Worm (Caenorhabditis elegans) whole organism, L1 larva: ENCODE results near the gene C01G10.17.

Experiments
- C04F5.9 ChIP-seq: sonication (generic microtip); optimal IDR thresholded peaks from 2 replicates; lab custom pipeline; 2016; ENCODE audit warnings: missing genetic modification characterization, missing compliant biosample characterization
- C16A3.4 ChIP-seq: fragments of 150-350 bp; optimal IDR thresholded peaks from 2 replicates; lab custom pipeline; 2014; ENCODE audit warnings: missing biosample characterization, missing genetic modification characterization
- C34B4.2 ChIP-seq: sonication (generic microtip); optimal IDR thresholded peaks from 2 replicates; lab custom pipeline; 2017; ENCODE audit warnings: mild to moderate bottlenecking, missing genetic modification characterization, missing compliant biosample characterization
- Y116A8C.19 ChIP-seq: sonication (generic microtip); optimal IDR thresholded peaks from 2 replicates; lab custom pipeline; 2016; ENCODE audit warnings: missing compliant biosample characterization, missing genetic modification characterization, borderline replicate concordance
- aha-1 ChIP-seq: fragments of 150-350 bp; optimal IDR thresholded peaks from 2 replicates; lab custom pipeline; 2014; ENCODE audit warnings: missing biosample characterization, missing genetic modification characterization
- alr-1 ChIP-seq: fragments of 200-800 bp; sonication (Bioruptor generic); optimal IDR thresholded peaks from 2 replicates; lab custom pipeline; 2018; ENCODE audit warnings: borderline replicate concordance, mild to moderate bottlenecking, missing genetic modification characterization, missing compliant biosample characterization
- aly-2 ChIP-seq: fragments of 150-350 bp; optimal IDR thresholded peaks from 2 replicates; lab custom pipeline; 2014; ENCODE audit warnings: missing biosample characterization, missing genetic modification characterization
- ama-1 ChIP-seq: fragments of 150-350 bp; optimal IDR thresholded peaks from 2 replicates; lab custom pipeline; 2014
- ceh-63 ChIP-seq: fragments of 200-800 bp; sonication (Bioruptor generic); optimal IDR thresholded peaks from 2 replicates; lab custom pipeline; 2018; ENCODE audit warnings: mild to moderate bottlenecking, missing genetic modification characterization, missing compliant biosample characterization
- dpl-1 ChIP-seq, 3 experiments: fragments of 150-350 bp in 2 of 3; sonication (generic microtip) in 1 of 3; optimal IDR thresholded peaks; 2 replicates each; lab custom pipeline; 2014 to 2017; ENCODE audit warnings: missing biosample characterization in 3 of 3, missing genetic modification characterization in 3 of 3, missing genetic modification reagents in 3 of 3
- efl-1 ChIP-seq, 4 experiments: fragments of 150-350 bp; optimal IDR thresholded peaks in 3 of 4; peaks in 1 of 4; 1 replicate in 1 of 4; 2 replicates in 3 of 4; lab custom pipeline; 2014; ENCODE audit warnings: missing biosample characterization in 2 of 4, missing genetic modification characterization in 2 of 4, missing genetic modification reagents in 2 of 4
- egl-13 ChIP-seq: sonication (generic microtip); optimal IDR thresholded peaks from 2 replicates; lab custom pipeline; 2016; ENCODE audit warnings: missing genotype, missing genetic modification reagents, missing genetic modification characterization, missing compliant biosample characterization
- fkh-4 ChIP-seq: sonication (generic microtip); optimal IDR thresholded peaks from 2 replicates; lab custom pipeline; 2016; ENCODE audit warnings: missing compliant biosample characterization, missing genetic modification characterization, borderline replicate concordance
- fkh-8 ChIP-seq: sonication (generic microtip); optimal IDR thresholded peaks from 2 replicates; lab custom pipeline; 2016; ENCODE audit warnings: mild to moderate bottlenecking, missing genetic modification characterization, missing compliant biosample characterization
- irx-1 ChIP-seq: sonication (generic microtip); optimal IDR thresholded peaks from 2 replicates; lab custom pipeline; 2016; ENCODE audit warnings: missing genetic modification characterization, missing compliant biosample characterization
- isw-1 ChIP-seq: fragments of 200-800 bp; sonication (Bioruptor generic); IDR thresholded peaks from 2 replicates; pipeline ENCODE4 v1.3.6; 2022; ENCODE audit warnings: missing genetic modification characterization, missing compliant biosample characterization
- lin-13 ChIP-seq: fragments of 150-350 bp; optimal IDR thresholded peaks from 2 replicates; lab custom pipeline; 2014; ENCODE audit warnings: missing biosample characterization, missing genetic modification reagents, missing genetic modification characterization
- lin-14 ChIP-seq: fragments of 200-800 bp; sonication (Bioruptor generic); optimal IDR thresholded peaks from 2 replicates; lab custom pipeline; 2018; ENCODE audit warnings: mild to moderate bottlenecking, missing genetic modification characterization, moderate library complexity, missing compliant biosample characterization
- lin-15B ChIP-seq: fragments of 150-350 bp; sonication (generic microtip); optimal IDR thresholded peaks from 3 replicates; lab custom pipeline; 2014; ENCODE audit warnings: missing biosample characterization, missing genetic modification characterization
- lin-35 ChIP-seq, 2 experiments: fragments of 150-350 bp; optimal IDR thresholded peaks; 2 replicates each; lab custom pipeline; 2014; ENCODE audit warnings: missing biosample characterization in 2 of 2, missing genetic modification characterization in 2 of 2, missing genetic modification reagents in 2 of 2
- lir-3 ChIP-seq: sonication (generic microtip); optimal IDR thresholded peaks from 2 replicates; lab custom pipeline; 2016; ENCODE audit warnings: mild to moderate bottlenecking, missing genetic modification characterization, moderate library complexity, missing compliant biosample characterization; ENCODE audit not compliant: poor library complexity
- lsy-2 ChIP-seq, 2 experiments: fragments of 150-350 bp; optimal IDR thresholded peaks; 2 replicates each; lab custom pipeline; 2014; ENCODE audit warnings: missing biosample characterization in 2 of 2, missing genetic modification characterization in 2 of 2
- nhr-11 ChIP-seq: fragments of 150-350 bp; optimal IDR thresholded peaks from 2 replicates; lab custom pipeline; 2014; ENCODE audit warnings: missing biosample characterization, missing genetic modification characterization
- nhr-12 ChIP-seq: sonication (generic microtip); optimal IDR thresholded peaks from 2 replicates; lab custom pipeline; 2017; ENCODE audit warnings: missing biosample characterization, missing genetic modification characterization
- nhr-19 ChIP-seq: fragments of 200-800 bp; sonication (Bioruptor generic); conservative IDR thresholded peaks from 2 replicates; pipeline ENCODE4 v1.3.6; 2022; ENCODE audit warnings: missing genetic modification characterization, missing compliant biosample characterization
- nhr-20 ChIP-seq: sonication (generic microtip); optimal IDR thresholded peaks from 2 replicates; lab custom pipeline; 2016; ENCODE audit warnings: mild to moderate bottlenecking, missing genetic modification characterization, missing compliant biosample characterization
- nhr-47 ChIP-seq: sonication (generic microtip); optimal IDR thresholded peaks from 2 replicates; lab custom pipeline; 2016; ENCODE audit warnings: mild to moderate bottlenecking, missing genetic modification characterization, moderate library complexity, missing compliant biosample characterization
- nhr-71 ChIP-seq: sonication (generic microtip); optimal IDR thresholded peaks from 2 replicates; lab custom pipeline; 2016; ENCODE audit warnings: mild to moderate bottlenecking, missing genetic modification characterization, moderate library complexity, missing compliant biosample characterization
- nhr-76 ChIP-seq: sonication (generic microtip); optimal IDR thresholded peaks from 2 replicates; lab custom pipeline; 2017; ENCODE audit warnings: missing biosample characterization, missing genetic modification characterization
- nhr-84 ChIP-seq: sonication (generic microtip); optimal IDR thresholded peaks from 2 replicates; lab custom pipeline; 2017; ENCODE audit warnings: missing biosample characterization, missing genetic modification characterization
- nhr-85 ChIP-seq: sonication (generic microtip); peaks from one replicate; lab custom pipeline; 2016; ENCODE audit warnings: missing genetic modification characterization, inconsistent platforms, missing compliant biosample characterization
- nhr-90 ChIP-seq: sonication (generic microtip); optimal IDR thresholded peaks from 2 replicates; lab custom pipeline; 2016; ENCODE audit warnings: mild to moderate bottlenecking, missing genetic modification characterization, missing compliant biosample characterization; ENCODE audit not compliant: poor library complexity
- pax-3 ChIP-seq: fragments of 200-800 bp; sonication (Bioruptor generic); optimal IDR thresholded peaks from 2 replicates; lab custom pipeline; 2018; ENCODE audit warnings: mild to moderate bottlenecking, missing genetic modification characterization, moderate library complexity, missing compliant biosample characterization
- pqm-1 ChIP-seq: sonication (generic microtip); optimal IDR thresholded peaks from 3 replicates; lab custom pipeline; 2017; ENCODE audit warnings: missing biosample characterization, missing genetic modification characterization
- rnt-1 ChIP-seq: sonication (generic microtip); optimal IDR thresholded peaks from 2 replicates; lab custom pipeline; 2016; ENCODE audit warnings: mild to moderate bottlenecking, missing genetic modification characterization, moderate library complexity, missing compliant biosample characterization
- snpc-4 ChIP-seq: fragments of 150-350 bp; optimal IDR thresholded peaks from 2 replicates; lab custom pipeline; 2014; ENCODE audit warnings: missing biosample characterization, missing genetic modification characterization
- snu-23 ChIP-seq: sonication (generic microtip); optimal IDR thresholded peaks from 2 replicates; lab custom pipeline; 2016; ENCODE audit warnings: missing genetic modification characterization, missing compliant biosample characterization
- sptf-1 ChIP-seq: fragments of 150-350 bp; optimal IDR thresholded peaks from 2 replicates; lab custom pipeline; 2014; ENCODE audit warnings: missing biosample characterization, missing genetic modification characterization
- swsn-7 ChIP-seq: sonication (generic microtip); optimal IDR thresholded peaks from 2 replicates; lab custom pipeline; 2016; ENCODE audit warnings: missing genetic modification characterization, missing compliant biosample characterization
- tbx-2 ChIP-seq: sonication (generic microtip); optimal IDR thresholded peaks from 2 replicates; lab custom pipeline; 2016; ENCODE audit warnings: missing genetic modification characterization, missing compliant biosample characterization
- tlp-1 ChIP-seq: fragments of 150-350 bp; optimal IDR thresholded peaks from 2 replicates; lab custom pipeline; 2014; ENCODE audit warnings: missing biosample characterization, missing genetic modification characterization
- unc-130 ChIP-seq: fragments of 150-350 bp; optimal IDR thresholded peaks from 2 replicates; lab custom pipeline; 2017; ENCODE audit warnings: missing biosample characterization, missing genetic modification characterization, inconsistent platforms
- unc-62 ChIP-seq: fragments of 150-350 bp; optimal IDR thresholded peaks from 2 replicates; lab custom pipeline; 2014; ENCODE audit warnings: missing biosample characterization, missing genetic modification reagents, missing genetic modification characterization
- vab-15 ChIP-seq: sonication (generic microtip); optimal IDR thresholded peaks from 2 replicates; lab custom pipeline; 2017; ENCODE audit warnings: missing genotype, mild to moderate bottlenecking, missing genetic modification characterization, missing compliant biosample characterization
- xbp-1 ChIP-seq: sonication (generic microtip); optimal IDR thresholded peaks from 2 replicates; lab custom pipeline; 2016; ENCODE audit warnings: missing genetic modification characterization, missing compliant biosample characterization
- zip-4 ChIP-seq: fragments of 200-800 bp; sonication (Bioruptor generic); optimal IDR thresholded peaks from 2 replicates; lab custom pipeline; 2018; ENCODE audit warnings: mild to moderate bottlenecking, missing genetic modification characterization, moderate library complexity, missing compliant biosample characterization
- ztf-4 ChIP-seq: fragments of 150-350 bp; optimal IDR thresholded peaks from 2 replicates; lab custom pipeline; 2014; ENCODE audit warnings: missing biosample characterization, missing genetic modification characterization

C01G10.17 gene

DNA sequence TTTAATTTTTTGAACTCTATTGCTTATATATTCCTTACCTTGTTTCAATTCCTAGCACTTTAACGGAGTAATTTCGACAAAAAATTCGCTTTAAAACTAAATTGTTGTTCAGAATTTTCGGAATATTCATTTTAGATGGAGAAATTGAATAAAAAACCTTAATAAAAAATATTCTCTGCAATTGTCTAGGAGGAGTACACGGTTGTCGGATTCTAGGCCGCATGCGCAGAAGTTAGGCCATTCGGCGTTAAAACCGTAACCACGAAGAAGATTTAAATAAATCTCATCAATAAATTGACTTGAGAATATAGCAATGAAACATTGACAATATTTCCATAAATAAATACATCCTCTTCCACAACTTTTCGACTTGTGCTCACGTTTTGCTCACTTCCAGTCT, 8.3 kb upstream of the C01G10.17 start, which contains the start of the genes C01G10.10 and C01G10.9 (continued):
- TF ChIP-seq lin-13 = no peak
- peak; percentile 45 to 67 (median 56) for TF ChIP-seq dpl-1 (GFP tag; optimal IDR thresholded peaks at IDR 0.05; lab: Kevin White, UChicago)
- TF ChIP-seq nhr-47 (tag; lab: Kevin White, UChicago) = peak; percentile 86
- no peak for TF ChIP-seq alr-1 (tag; lab: Kevin White, UChicago)
- no peak for TF ChIP-seq sptf-1 (tag; lab: Kevin White, UChicago)
- TF ChIP-seq lsy-2 (tag; optimal IDR thresholded peaks at IDR 0.05; lab: Kevin White, UChicago) = peak; percentile 68 to 70
- no peak for TF ChIP-seq aha-1 (tag; lab: Kevin White, UChicago)
- no peak for TF ChIP-seq pqm-1 (tag; lab: Kevin White, UChicago)
- peak; percentile 69 for TF ChIP-seq lin-14 (GFP tag; lab: Kevin White, UChicago)
- peak; percentile 20 for TF ChIP-seq zip-4 (GFP tag; lab: Kevin White, UChicago)
- TF ChIP-seq irx-1 (tag; lab: Kevin White, UChicago) = peak; percentile 93
- no peak for TF ChIP-seq nhr-11 (tag; lab: Kevin White, UChicago)

ce11 chrV:15083659-15084058, 6.9 kb upstream of the C01G10.17 start:
- TF ChIP-seq ama-1 (lab: Kevin White, UChicago) = peak; percentile 93
- no peak for TF ChIP-seq nhr-12 (tag; lab: Kevin White, UChicago)
- peak; percentile 84 for TF ChIP-seq aly-2
- TF ChIP-seq unc-130 (tag; lab: Kevin White, UChicago) = no peak
- peak; percentile 30 for TF ChIP-seq pax-3
- peak; percentile 6 for TF ChIP-seq nhr-20
- peak; percentile 48 for TF ChIP-seq ceh-63 (GFP tag; lab: Kevin White, UChicago)
- peak; percentile 44 for TF ChIP-seq nhr-71 (tag; lab: Kevin White, UChicago)
- no peak for TF ChIP-seq efl-1 (optimal IDR thresholded peaks at IDR 0.05; lab: Kevin White, UChicago)
- peak in 1 of 2 experiments; percentile 81 for TF ChIP-seq efl-1 (GFP tag; optimal IDR thresholded peaks at IDR 0.05 in 1 of 2; lab: Kevin White, UChicago)
- TF ChIP-seq nhr-19 (GFP tag; lab: Robert Waterston, UW) = peak; percentile 16; the same call in 1 of the 2 replicates
- TF ChIP-seq lsy-2 (tag; optimal IDR thresholded peaks at IDR 0.05; lab: Kevin White, UChicago) = peak in 1 of 2 experiments; percentile 19
- no peak for TF ChIP-seq lin-14 (GFP tag; lab: Kevin White, UChicago)
- peak; percentile 19 for TF ChIP-seq snu-23 (GFP tag; lab: Kevin White, UChicago)
- no peak for TF ChIP-seq C04F5.9
- TF ChIP-seq rnt-1 (tag; lab: Kevin White, UChicago) = peak; percentile 18

DNA sequence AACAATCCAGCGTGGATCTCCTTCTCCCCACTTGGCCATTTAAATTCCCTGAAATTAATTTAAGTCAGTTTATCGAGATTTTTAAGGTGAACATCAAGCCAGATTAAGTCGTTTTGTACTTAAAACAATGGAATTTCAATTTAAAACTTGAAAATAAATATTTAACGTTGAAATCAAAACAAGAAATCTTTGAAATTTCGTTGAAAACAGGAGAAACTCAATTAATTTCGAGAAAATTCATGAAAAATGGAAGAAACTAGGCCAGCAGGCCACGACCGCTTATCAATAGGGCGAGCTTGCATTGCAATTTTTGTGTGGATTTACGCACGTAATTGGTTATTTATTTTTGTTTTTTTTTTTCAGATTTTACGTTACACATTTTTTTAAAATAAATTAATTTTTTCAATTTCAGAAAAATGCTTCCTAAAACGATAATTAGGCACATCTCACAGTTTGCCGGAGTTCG, 5.2 kb upstream of the C01G10.17 start, which contains the start of the genes ahsa-1 and C01G10.7:
ahsa-1 (minus strand) TSS at position 51 of the 466 bp plus-strand sequence.
C01G10.7 (plus strand) TSS at position 413 of the 466 bp plus-strand sequence.
- TF ChIP-seq irx-1 (tag; lab: Kevin White, UChicago) = peak; percentile 92
- no peak for TF ChIP-seq unc-62
- peak; percentile 95 for TF ChIP-seq nhr-90 (tag; lab: Kevin White, UChicago)
- peak; percentile 93 for TF ChIP-seq vab-15 (tag; lab: Kevin White, UChicago)
- peak; percentile 87 for TF ChIP-seq xbp-1 (tag; lab: Kevin White, UChicago)
- peak; percentile 87 for TF ChIP-seq snpc-4 (tag; lab: Kevin White, UChicago)
- no peak for TF ChIP-seq tlp-1 (tag; lab: Kevin White, UChicago)
- TF ChIP-seq tbx-2 (tag; lab: Kevin White, UChicago) = peak; percentile 94
- peak; percentile 99 for TF ChIP-seq lin-15B (tag; lab: Kevin White, UChicago)
- no peak for TF ChIP-seq nhr-76 (tag; lab: Kevin White, UChicago)
- peak; percentile 92 for TF ChIP-seq fkh-8
- TF ChIP-seq alr-1 (tag; lab: Kevin White, UChicago) = no peak
- peak; percentile 96 for TF ChIP-seq nhr-71 (tag; lab: Kevin White, UChicago)
- TF ChIP-seq egl-13 = no peak
- peak; percentile 87 for TF ChIP-seq isw-1
- peak; percentile 25 for TF ChIP-seq ama-1 (lab: Kevin White, UChicago)
- peak; percentile 92 for TF ChIP-seq nhr-20
- TF ChIP-seq lin-35 (GFP tag; optimal IDR thresholded peaks at IDR 0.05; lab: Kevin White, UChicago) = peak; percentile 85 to 86
- peak; percentile 97 for TF ChIP-seq lir-3 (tag; lab: Kevin White, UChicago)
- TF ChIP-seq nhr-84 (tag; lab: Kevin White, UChicago) = no peak
- TF ChIP-seq fkh-4 (tag; lab: Kevin White, UChicago) = peak; percentile 94
- TF ChIP-seq Y116A8C.19 (tag; lab: Kevin White, UChicago) = peak; percentile 69
- TF ChIP-seq ztf-4 = peak; percentile 34
- peak; percentile 88 for TF ChIP-seq lin-13
- no peak for TF ChIP-seq C34B4.2 (tag; lab: Kevin White, UChicago)
- TF ChIP-seq nhr-19 (GFP tag; lab: Robert Waterston, UW) = peak; percentile 87
- peak; percentile 99 for TF ChIP-seq pax-3
- TF ChIP-seq swsn-7 = peak; percentile 90
- peak; percentile 93 for TF ChIP-seq C16A3.4 (tag; lab: Kevin White, UChicago)
- TF ChIP-seq nhr-85 (tag; lab: Kevin White, UChicago) = peak; percentile 97
- no peak for TF ChIP-seq nhr-12 (tag; lab: Kevin White, UChicago)
